Worm (Caenorhabditis elegans) whole organism, midembryonic: Measurements from ENCODE around the gene C18H2.5.

Experiments
- cog-1 ChIP-seq: sonication (generic microtip); optimal IDR thresholded peaks from 2 replicates; lab custom pipeline; 2016; ENCODE audit warnings: missing genetic modification characterization, missing compliant biosample characterization
- med-1 ChIP-seq: sonication (generic microtip); optimal IDR thresholded peaks from 2 replicates; lab custom pipeline; 2017; ENCODE audit warnings: missing genetic modification characterization, mild to moderate bottlenecking, missing compliant biosample characterization, antibody characterized with exemption, missing genetic modification reagents; ENCODE audit not compliant: insufficient read depth
- tab-1 ChIP-seq: fragments of 200-800 bp; sonication (Bioruptor generic); IDR thresholded peaks from 2 replicates; pipeline ENCODE4 v1.3.6; 2022; ENCODE audit warnings: missing genetic modification characterization, missing compliant biosample characterization

ce11 chrIII:7641337-7641736 lies 52.8 kb downstream of the C18H2.5 start:
- no peak for TF ChIP-seq med-1 (GFP tag; lab: Kevin White, UChicago)
- TF ChIP-seq cog-1 (tag; lab: Kevin White, UChicago): no peak
- TF ChIP-seq tab-1 (GFP tag; lab: Robert Waterston, UW): no peak
